Fruit fly (Drosophila melanogaster): ENCODE results near the gene CarT.
A peak's percentile ranks its signal among the peaks of the same experiment; 100 is the strongest.

Gene CarT

DNA sequence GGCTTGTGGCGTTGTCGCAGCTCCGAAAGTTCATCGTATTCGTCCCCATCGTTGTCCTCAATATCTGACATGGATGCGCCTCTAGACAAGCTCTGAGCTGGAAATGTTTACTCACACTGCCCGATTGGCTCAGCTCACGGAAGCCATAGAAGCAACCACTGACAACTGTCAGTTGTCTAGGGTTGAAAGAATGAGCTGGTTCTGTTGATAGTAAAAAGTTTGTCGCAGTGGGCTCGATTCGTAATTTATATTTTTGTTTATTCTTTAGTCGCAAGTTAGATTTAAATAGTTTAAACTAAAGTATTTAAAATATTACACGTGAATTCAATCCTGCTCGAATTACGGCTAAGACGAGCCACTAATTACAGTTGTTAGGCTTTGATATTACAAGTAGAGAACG lies at the start of gene CarT:
CarT (minus strand) TSS at position 101 of the 400 bp plus-strand sequence.
- TF ChIP-seq CG17801 (GFP tag; optimal IDR thresholded peaks at IDR 0.05; ENCODE audit: partially characterized antibody): no peak

DNA sequence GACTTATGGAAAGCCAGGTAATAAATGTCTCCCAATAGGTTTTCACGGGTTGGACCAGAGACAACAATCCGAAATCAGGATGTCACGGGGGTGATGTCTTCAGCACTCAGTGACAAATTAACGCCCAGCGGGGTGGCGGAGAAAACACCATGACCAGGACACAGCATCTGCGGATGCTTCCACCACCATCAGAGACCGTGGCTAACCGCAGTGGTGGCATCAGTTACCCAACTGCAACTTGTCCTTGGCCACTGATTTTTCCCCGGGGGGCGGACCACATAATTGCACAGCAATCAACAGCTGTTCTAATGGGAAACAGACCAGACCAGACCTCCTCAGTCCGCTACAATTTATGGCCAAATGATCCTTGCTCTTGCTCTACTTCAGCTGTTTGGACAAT lies 48.3 kb upstream of the CarT start:
- TF ChIP-seq CG17801 (GFP tag; optimal IDR thresholded peaks at IDR 0.05; ENCODE audit: partially characterized antibody): no peak

DNA sequence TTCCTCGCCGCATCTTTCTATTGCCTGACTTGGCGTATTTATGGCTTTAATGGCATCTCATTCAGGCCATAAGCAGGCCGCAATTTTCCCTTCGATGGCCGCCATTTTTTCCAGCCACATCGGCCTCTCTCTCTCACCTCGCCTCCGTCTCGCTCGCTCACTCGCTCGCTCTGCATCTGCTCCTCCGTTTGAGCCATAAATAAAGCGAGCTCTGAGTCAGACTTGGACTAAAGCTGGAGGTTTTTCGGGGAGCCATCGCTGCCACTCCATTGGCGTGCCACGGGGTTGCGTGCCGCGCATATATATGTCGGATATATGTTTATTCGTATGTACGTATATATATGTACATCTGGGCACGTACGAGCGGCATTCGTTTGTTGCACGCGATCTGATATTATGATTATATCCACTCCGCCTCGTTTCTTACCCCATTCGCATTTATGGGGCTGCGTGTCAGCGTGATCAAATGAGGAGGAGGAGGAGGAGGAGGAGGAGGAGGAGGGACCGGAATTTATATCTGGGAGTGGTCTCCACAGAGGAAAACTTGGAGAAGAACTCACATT lies 46.9 kb upstream of the CarT start:
- TF ChIP-seq CG17801 (GFP tag; optimal IDR thresholded peaks at IDR 0.05; ENCODE audit: partially characterized antibody): no peak

DNA sequence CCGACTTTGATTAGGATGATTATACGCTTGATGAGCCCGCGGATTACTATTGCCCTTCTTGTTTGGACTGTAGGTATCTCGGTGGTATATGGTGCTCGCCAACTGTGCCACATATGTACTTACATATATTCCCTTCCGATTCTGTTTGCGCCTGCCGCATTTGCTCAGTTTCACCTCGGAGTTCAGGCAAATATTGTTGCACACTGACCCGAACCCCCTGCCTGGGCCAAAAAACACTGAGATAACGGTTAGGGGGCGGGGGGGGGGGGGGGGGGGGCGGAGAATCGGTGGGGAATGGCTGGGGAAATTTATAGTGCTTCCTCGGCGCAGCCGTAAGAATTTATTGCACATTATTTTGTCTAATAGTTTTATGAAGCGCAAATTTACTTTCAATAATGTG lies 45.9 kb upstream of the CarT start:
- TF ChIP-seq CG17801 (GFP tag; optimal IDR thresholded peaks at IDR 0.05; ENCODE audit: partially characterized antibody): no peak

DNA sequence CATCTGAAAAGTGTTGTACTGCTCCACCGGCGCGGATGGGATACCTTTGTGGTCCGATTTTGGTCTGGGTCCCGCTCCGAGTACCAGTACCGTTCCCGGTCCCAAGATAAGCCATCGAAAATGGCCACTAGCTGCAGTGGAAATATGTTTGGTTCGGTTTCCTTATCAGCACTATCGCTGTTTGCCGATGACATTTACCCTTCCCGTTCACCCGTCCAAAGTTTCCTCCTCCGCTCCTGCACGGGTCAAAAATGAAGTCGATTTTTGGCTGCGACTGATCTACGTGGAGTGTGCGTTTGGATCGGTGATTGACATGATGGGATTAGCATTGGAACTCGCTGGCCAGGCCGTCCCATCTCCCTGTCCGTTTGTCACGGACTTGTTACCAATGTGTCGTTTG lies 44.4 kb upstream of the CarT start:
- TF ChIP-seq CG17801 (GFP tag; optimal IDR thresholded peaks at IDR 0.05; ENCODE audit: partially characterized antibody): no peak

DNA sequence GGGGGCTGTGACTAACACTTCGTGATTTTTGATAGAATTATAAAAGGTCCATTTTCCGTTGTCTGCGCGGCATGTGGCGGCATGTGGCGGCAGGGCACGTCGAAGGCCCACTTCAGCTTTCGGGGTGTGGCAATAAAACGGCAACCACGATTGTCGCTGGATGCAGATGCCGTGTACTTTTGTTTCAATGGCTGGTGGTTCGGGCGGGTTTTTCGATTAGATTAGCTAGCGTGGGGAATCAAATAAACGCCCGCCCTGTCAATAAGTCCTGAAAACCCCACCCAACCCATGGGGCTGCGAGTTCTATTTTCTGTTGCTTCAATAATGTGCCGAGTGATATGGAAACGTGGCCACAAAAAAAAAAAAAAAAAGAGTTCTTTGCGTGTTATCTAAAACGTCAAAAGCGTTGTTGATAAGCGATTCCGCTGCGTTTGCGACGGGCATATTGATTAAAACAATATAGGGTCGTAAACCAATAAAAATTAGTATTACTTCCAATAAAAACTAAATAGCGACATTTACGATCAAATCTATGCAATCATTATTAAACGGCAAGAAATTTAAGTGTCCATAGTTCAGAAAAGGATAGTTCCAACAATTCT lies 43.5 kb upstream of the CarT start:
- TF ChIP-seq CG17801 (GFP tag; optimal IDR thresholded peaks at IDR 0.05; ENCODE audit: partially characterized antibody): peak; percentile 16

DNA sequence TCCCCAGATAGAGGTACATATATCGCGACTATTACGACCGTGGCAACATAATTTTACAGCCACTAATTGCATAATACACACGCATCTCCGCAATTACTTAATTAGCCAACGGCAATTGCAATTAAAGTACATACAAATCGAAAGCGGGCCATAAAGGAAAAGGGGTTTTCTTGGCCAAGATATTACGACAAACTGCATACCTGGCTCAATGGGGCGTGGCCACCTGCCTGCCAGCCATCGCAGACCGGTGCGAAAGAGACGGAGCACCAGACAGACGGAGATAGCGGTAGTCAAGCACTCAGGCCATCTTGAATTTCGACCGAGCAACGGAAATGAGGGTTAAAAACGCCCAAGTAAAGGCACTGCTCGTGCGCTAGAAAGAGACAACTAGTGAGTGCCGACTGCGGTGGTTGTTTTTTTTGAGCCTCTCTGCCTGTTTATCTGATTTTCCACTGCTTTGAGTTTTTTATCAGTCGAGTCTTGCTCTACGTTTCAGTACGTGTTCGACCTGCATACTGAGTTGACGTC lies 40.2 kb upstream of the CarT start, which contains the start of gene cad:
cad (plus strand) TSS at position 490 of the 528 bp plus-strand sequence.
- peak; percentile 10 for TF ChIP-seq CG17801 (GFP tag; optimal IDR thresholded peaks at IDR 0.05; ENCODE audit: partially characterized antibody)

DNA sequence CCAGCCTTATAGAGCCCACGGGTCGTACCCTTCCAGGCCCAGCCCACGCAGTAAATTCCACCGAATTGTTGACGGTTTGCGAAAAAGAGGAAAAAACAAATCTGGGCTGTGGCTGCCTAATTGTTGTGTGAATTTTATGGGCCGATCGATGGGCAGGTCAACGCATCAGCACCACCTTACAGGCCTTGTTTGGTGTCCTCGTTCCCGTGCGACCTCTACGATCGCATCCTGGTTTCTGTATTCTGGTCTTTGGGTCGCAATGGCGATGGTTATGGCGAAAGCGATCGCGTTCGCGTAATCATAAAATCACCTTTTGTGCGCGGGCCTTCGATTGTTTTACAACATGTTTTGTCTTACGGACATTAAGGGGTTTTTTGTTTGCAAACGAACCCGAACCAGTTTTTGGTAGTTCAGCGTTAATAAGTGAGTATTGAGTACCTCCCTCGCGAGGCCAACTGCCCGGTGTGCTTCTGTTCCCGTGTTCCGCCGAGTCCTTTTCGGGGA lies 38.5 kb upstream of the CarT start:
- TF ChIP-seq CG17801 (GFP tag; optimal IDR thresholded peaks at IDR 0.05; ENCODE audit: partially characterized antibody): no peak

DNA sequence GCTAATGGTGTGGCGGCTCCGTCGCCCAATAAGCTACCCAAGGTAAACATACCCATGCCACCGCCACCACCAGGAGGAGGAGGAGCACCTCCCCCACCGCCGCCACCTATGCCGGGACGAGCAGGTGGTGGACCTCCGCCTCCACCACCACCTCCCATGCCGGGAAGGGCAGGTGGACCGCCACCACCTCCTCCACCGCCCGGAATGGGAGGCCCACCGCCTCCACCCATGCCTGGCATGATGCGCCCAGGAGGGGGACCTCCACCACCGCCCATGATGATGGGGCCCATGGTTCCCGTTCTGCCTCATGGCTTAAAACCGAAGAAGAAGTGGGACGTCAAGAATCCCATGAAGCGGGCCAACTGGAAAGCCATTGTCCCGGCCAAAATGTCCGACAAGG lies 34.6 kb upstream of the CarT start:
- TF ChIP-seq CG17801 (GFP tag; optimal IDR thresholded peaks at IDR 0.05; ENCODE audit: partially characterized antibody): no peak

DNA sequence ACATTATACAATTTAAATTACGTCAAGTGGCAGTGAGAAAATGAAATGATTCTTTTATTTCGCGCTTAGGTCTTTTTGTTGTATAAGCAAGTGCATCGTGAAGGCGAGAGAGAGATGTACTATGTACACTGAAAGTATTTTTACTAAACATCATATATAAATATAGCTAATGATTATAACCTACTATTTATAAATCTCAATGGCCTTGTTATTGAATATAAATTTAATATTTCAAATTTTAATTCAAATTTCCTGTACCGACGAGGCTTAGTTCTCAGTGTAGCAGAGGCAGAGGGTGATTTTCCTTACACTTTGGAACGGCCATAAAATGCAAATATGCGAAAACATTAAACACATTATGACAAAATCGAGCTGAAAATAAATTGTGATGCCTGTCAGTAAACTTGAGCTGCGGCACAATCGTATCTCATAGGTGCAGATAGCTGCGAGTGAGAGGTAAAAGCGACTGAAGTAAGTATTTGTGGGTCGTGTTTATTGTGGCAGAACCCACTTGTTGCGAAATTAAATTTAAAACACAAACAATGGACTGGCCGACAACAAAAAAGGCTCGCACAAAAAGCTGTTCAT lies 32.0 kb upstream of the CarT start:
- TF ChIP-seq CG17801 (GFP tag; optimal IDR thresholded peaks at IDR 0.05; ENCODE audit: partially characterized antibody): peak; percentile 96

DNA sequence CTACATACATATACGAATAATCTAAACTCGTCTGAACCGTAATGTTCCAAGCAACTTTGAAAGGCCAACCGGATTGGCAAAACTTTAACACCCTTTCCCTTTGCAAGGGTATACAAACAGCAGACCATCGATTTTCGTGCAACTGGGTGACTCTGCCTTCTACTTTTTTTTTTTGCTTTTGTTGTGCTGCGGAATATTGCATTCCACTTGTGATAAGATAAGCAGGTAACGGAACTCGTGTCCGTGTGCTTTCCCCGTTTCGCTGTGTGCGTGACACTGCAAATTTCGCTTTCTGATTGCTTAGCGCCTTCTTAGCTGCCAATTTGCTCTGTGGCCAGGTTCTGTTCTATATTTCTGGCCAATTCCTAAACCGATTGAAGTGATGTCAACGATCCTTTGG lies 30.9 kb upstream of the CarT start:
- no peak for TF ChIP-seq CG17801 (GFP tag; optimal IDR thresholded peaks at IDR 0.05; ENCODE audit: partially characterized antibody)

DNA sequence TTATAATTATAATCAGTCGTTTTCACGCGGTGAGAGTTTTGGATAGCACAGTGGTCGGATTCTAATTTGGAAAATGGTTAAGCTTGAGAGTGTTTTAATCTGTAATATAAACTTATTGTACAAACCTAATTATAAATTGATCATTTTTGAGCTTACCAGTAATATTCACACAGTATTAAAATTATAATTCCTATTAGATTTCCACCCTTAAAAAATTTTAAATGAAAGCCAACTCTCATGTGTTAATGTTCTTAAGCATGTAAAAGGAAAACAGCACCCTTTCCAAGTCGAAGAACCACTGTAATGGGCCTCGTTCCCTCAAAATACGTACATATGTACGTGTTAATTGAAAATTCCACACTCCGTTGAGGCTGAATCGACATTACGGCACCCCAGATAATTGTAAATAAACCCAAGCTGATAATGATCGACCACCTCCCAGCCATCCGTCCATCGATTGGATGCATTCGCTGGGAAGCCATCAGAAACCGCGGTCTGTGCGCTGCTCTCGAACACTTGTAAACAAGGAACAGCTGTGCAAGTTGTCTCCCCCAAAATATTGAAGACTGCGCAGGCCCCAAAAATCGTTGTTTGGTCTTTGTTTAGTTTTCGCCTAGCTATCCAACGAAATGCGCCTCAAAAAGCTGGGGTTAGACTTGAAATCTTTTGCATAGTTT lies 29.9 kb upstream of the CarT start:
- peak; percentile 79 for TF ChIP-seq CG17801 (GFP tag; optimal IDR thresholded peaks at IDR 0.05; ENCODE audit: partially characterized antibody)

DNA sequence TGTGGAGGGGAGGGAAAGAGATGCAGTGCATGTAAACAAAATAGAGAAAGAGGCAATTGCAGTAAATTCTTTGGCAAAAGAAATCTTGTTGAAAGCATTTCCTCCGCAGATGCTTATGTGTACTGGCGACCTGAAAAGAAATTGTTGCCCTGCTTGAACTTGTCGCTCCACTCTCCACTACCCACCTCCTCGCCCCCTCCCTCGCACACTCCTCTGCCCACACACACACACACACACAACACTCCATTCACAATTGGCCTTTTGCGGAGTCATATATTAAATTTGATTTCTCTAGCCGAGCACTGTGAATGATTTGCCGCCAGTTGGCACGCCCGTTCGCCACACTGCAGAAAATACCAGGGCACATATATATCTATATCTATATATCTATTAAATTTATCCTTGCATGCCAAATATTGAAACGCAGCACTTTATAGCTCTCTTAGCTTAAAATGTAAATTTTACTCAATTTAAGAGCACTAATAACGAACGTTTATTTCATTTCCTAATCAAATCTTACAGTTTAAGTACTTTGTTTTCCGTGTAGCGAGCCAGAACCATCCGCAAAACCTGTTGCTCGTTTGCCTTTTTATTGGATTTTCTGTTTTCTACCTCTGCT lies 28.9 kb upstream of the CarT start:
- TF ChIP-seq CG17801 (GFP tag; optimal IDR thresholded peaks at IDR 0.05; ENCODE audit: partially characterized antibody): no peak

DNA sequence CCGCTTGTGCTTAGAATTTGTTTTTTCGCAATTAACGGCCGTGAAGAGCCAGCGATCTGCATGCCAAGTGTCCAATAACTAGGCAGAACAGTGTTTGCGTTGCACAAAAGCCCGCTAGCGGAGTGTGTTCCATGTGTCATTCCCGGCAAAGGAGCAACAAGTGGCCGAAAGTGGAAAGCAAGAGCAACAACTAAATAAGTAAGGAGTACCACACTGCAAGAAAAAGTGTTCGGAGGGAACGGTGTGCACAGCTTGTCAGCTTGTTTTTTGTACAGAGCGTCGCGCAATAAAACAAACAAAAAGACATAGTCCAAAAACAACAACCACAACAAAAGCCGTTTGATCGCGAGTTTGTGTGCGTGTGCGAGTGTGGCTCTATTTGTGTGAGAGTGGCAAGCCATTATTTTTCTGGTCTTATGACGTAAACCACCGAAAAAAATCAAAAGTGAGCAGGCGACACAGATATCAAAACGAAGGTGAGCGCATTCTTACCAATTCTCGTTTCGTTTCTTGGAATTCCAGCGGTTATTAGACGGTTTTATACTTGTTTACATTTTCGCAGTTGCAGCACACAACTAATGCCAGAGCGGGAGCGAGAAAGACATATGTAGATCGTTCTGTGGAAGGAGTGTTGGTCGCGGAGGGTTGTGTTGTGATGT lies 28.2 kb upstream of the CarT start:
- peak; percentile 58 for TF ChIP-seq CG17801 (GFP tag; optimal IDR thresholded peaks at IDR 0.05; ENCODE audit: partially characterized antibody)

DNA sequence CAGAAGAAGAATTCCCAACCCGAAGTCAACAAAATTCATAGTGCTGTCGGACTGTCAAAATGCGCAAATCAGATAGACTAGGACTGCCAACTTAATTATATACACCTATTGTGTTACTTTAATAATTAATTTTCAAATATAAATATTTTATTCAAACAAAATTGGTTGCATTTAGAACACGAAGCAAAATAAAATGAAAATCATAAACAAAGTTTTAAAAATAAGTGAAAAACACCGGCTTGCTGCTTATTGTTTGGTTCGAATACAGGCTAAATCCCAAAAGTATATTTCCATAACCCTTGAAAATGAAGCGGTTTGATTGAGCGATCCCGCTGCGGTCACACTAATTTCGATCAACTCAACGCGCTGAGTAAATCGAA lies 27.7 kb upstream of the CarT start, which contains the start of the genes Rhau and dia:
Rhau (minus strand) TSS at position 178 of the 380 bp plus-strand sequence.
dia (plus strand) TSS at position 337 of the 380 bp plus-strand sequence.
- no peak for TF ChIP-seq CG17801 (GFP tag; optimal IDR thresholded peaks at IDR 0.05; ENCODE audit: partially characterized antibody)

Measured in ovary, adult (tissue).